Fruit fly (Drosophila melanogaster) whole organism, embryonic: ENCODE measurements around the gene Tsp29Fa.
A peak's percentile ranks its signal among the peaks of the same experiment; 100 is the strongest.

Experiments used
- Abd-B ChIP-seq: fragments of 200-800 bp; sonication (Bioruptor generic); optimal IDR thresholded peaks from 2 replicates; lab custom pipeline; 2018; ENCODE audit warnings: missing biosample characterization, mild to moderate bottlenecking, missing genetic modification characterization, moderate library complexity
- B-H1 ChIP-seq: fragments of 200-800 bp; sonication (Bioruptor generic); IDR thresholded peaks from 3 replicates; pipeline ENCODE4 v1.3.6; 2022; ENCODE audit warnings: missing biosample characterization, missing genetic modification characterization
- CG10267 ChIP-seq: fragments of 200-800 bp; sonication (Bioruptor generic); optimal IDR thresholded peaks from 2 replicates; lab custom pipeline; 2018; ENCODE audit warnings: missing biosample characterization, mild to moderate bottlenecking, missing genetic modification characterization, moderate library complexity
- CG10543 ChIP-seq: fragments of 200-800 bp; sonication (Bioruptor generic); optimal IDR thresholded peaks from 3 replicates; lab custom pipeline; 2017; ENCODE audit warnings: missing biosample characterization, mild to moderate bottlenecking, missing genetic modification characterization, moderate library complexity
- CG10959 ChIP-seq: fragments of 200-800 bp; sonication (Bioruptor generic); IDR thresholded peaks from 2 replicates; pipeline ENCODE4 v1.3.6; 2022; ENCODE audit warnings: missing biosample characterization, missing genetic modification characterization
- CG11093 ChIP-seq: fragments of 200-800 bp; sonication (Bioruptor generic); IDR thresholded peaks from 3 replicates; pipeline ENCODE4 v1.3.6; 2022; ENCODE audit warnings: missing biosample characterization, missing genetic modification characterization
- CG11696 ChIP-seq: fragments of 200-800 bp; sonication (Bioruptor generic); IDR thresholded peaks from 2 replicates; pipeline ENCODE4 v1.3.6; 2022; ENCODE audit warnings: missing biosample characterization, missing genetic modification characterization
- CG12104 ChIP-seq: fragments of 200-800 bp; sonication (Bioruptor generic); optimal IDR thresholded peaks from 3 replicates; lab custom pipeline; 2016; ENCODE audit warnings: missing biosample characterization, missing genetic modification characterization
- CG12299 ChIP-seq: fragments of 200-800 bp; sonication (Bioruptor generic); optimal IDR thresholded peaks from 2 replicates; lab custom pipeline; 2018; ENCODE audit warnings: missing biosample characterization, mild to moderate bottlenecking, missing genetic modification characterization
- CG12769 ChIP-seq: fragments of 200-800 bp; sonication (Bioruptor generic); optimal IDR thresholded peaks from 2 replicates; lab custom pipeline; 2019; ENCODE audit warnings: missing biosample characterization, mild to moderate bottlenecking, missing genetic modification characterization, moderate library complexity
- CG13296 ChIP-seq: fragments of 200-800 bp; sonication (Bioruptor generic); optimal IDR thresholded peaks from 3 replicates; lab custom pipeline; 2018; ENCODE audit warnings: missing biosample characterization, mild to moderate bottlenecking, missing genetic modification characterization
- CG13775 ChIP-seq: fragments of 200-800 bp; sonication (Bioruptor generic); optimal IDR thresholded peaks from 3 replicates; lab custom pipeline; 2017; ENCODE audit warnings: missing biosample characterization, mild to moderate bottlenecking, missing genetic modification characterization
- CG17328 ChIP-seq: fragments of 200-800 bp; sonication (Bioruptor generic); IDR thresholded peaks from 2 replicates; pipeline ENCODE4 v1.3.6; 2022; ENCODE audit warnings: missing biosample characterization, missing genetic modification characterization
- CG17912 ChIP-seq: fragments of 200-800 bp; sonication (Bioruptor generic); optimal IDR thresholded peaks from 2 replicates; lab custom pipeline; 2018; ENCODE audit warnings: missing biosample characterization, mild to moderate bottlenecking, missing genetic modification characterization
- CG32532 ChIP-seq: fragments of 200-800 bp; sonication (Bioruptor generic); IDR thresholded peaks from 2 replicates; pipeline ENCODE4 v1.3.6; 2022; ENCODE audit warnings: missing biosample characterization, missing genetic modification characterization
- CG3281 ChIP-seq: fragments of 200-800 bp; sonication (Bioruptor generic); optimal IDR thresholded peaks from 3 replicates; lab custom pipeline; 2017; ENCODE audit warnings: missing biosample characterization, mild to moderate bottlenecking, missing genetic modification characterization
- CG33213 ChIP-seq: fragments of 200-800 bp; sonication (Bioruptor generic); optimal IDR thresholded peaks from 3 replicates; lab custom pipeline; 2016; ENCODE audit warnings: missing biosample characterization, missing genetic modification characterization
- CG34376 ChIP-seq: fragments of 200-800 bp; sonication (Bioruptor generic); optimal IDR thresholded peaks from 2 replicates; lab custom pipeline; 2018; ENCODE audit warnings: missing biosample characterization, mild to moderate bottlenecking, missing genetic modification characterization
- CG4404 ChIP-seq: fragments of 200-800 bp; sonication (Bioruptor generic); IDR thresholded peaks from 2 replicates; pipeline ENCODE4 v1.3.6; 2022; ENCODE audit warnings: missing biosample characterization, missing genetic modification characterization
- CG7556 ChIP-seq: fragments of 200-800 bp; sonication (Bioruptor generic); optimal IDR thresholded peaks from 2 replicates; lab custom pipeline; 2017; ENCODE audit warnings: missing biosample characterization, mild to moderate bottlenecking, missing genetic modification characterization
- CG7928 ChIP-seq: fragments of 200-800 bp; sonication (Bioruptor generic); optimal IDR thresholded peaks from 2 replicates; lab custom pipeline; 2017; ENCODE audit warnings: missing biosample characterization, mild to moderate bottlenecking, missing genetic modification characterization
- CG8359 ChIP-seq: fragments of 200-800 bp; sonication (Bioruptor generic); optimal IDR thresholded peaks from 2 replicates; lab custom pipeline; 2017; ENCODE audit warnings: missing biosample characterization, mild to moderate bottlenecking, missing genetic modification characterization, borderline replicate concordance
- CG8388 ChIP-seq: fragments of 200-800 bp; sonication (Bioruptor generic); optimal IDR thresholded peaks from 2 replicates; lab custom pipeline; 2019; ENCODE audit warnings: missing biosample characterization, mild to moderate bottlenecking, missing genetic modification characterization, moderate library complexity
- CG8944 ChIP-seq: fragments of 200-800 bp; sonication (Bioruptor generic); optimal IDR thresholded peaks from 3 replicates; lab custom pipeline; 2016; ENCODE audit warnings: missing biosample characterization, missing genetic modification characterization
- D19B ChIP-seq: fragments of 200-800 bp; sonication (Bioruptor generic); optimal IDR thresholded peaks from 2 replicates; lab custom pipeline; 2017; ENCODE audit warnings: missing biosample characterization, mild to moderate bottlenecking, missing genetic modification characterization
- E2f1 ChIP-seq: fragments of 200-800 bp; sonication (Bioruptor generic); IDR thresholded peaks from 2 replicates; pipeline ENCODE4 v1.3.6; 2022; ENCODE audit warnings: missing biosample characterization, missing genetic modification characterization
- E2f2 ChIP-seq: fragments of 200-800 bp; sonication (Bioruptor generic); IDR thresholded peaks from 2 replicates; pipeline ENCODE4 v1.3.6; 2022; ENCODE audit warnings: missing biosample characterization, missing genetic modification characterization
- Elba2 ChIP-seq: fragments of 200-800 bp; sonication (Bioruptor generic); optimal IDR thresholded peaks from 3 replicates; lab custom pipeline; 2016; ENCODE audit warnings: missing biosample characterization, missing genetic modification characterization
- Lhr ChIP-seq: fragments of 200-800 bp; sonication (Bioruptor generic); optimal IDR thresholded peaks from 3 replicates; lab custom pipeline; 2017; ENCODE audit warnings: mild to moderate bottlenecking, missing biosample characterization, missing genetic modification reagents, missing genetic modification characterization
- Med ChIP-seq: fragments of 200-800 bp; sonication (Bioruptor generic); peaks from one replicate; lab custom pipeline; 2016; ENCODE audit warnings: missing biosample characterization, missing genetic modification characterization, mild to moderate bottlenecking, inconsistent platforms, moderate library complexity
- Ptx1 ChIP-seq: fragments of 200-800 bp; sonication (Bioruptor generic); IDR thresholded peaks from 2 replicates; pipeline ENCODE4 v1.3.6; 2022; ENCODE audit warnings: missing biosample characterization, missing genetic modification characterization
- aop ChIP-seq: fragments of 200-800 bp; sonication (Bioruptor generic); IDR thresholded peaks from 2 replicates; pipeline ENCODE4 v1.3.6; 2022; ENCODE audit warnings: missing biosample characterization, missing genetic modification characterization
- ase ChIP-seq: fragments of 200-800 bp; sonication (Bioruptor generic); IDR thresholded peaks from 3 replicates; pipeline ENCODE4 v1.3.6; 2022; ENCODE audit warnings: missing biosample characterization, missing genetic modification characterization
- ato ChIP-seq: fragments of 200-800 bp; sonication (Bioruptor generic); IDR thresholded peaks from 2 replicates; pipeline ENCODE4 v1.3.6; 2022; ENCODE audit warnings: missing biosample characterization, missing genetic modification characterization; ENCODE audit not compliant: partially characterized antibody
- bbx ChIP-seq: fragments of 200-800 bp; sonication (Bioruptor generic); IDR thresholded peaks from 2 replicates; pipeline ENCODE4 v1.3.6; 2022; ENCODE audit warnings: missing biosample characterization, missing genetic modification characterization; ENCODE audit not compliant: partially characterized antibody
- dan ChIP-seq: fragments of 200-800 bp; sonication (Bioruptor generic); IDR thresholded peaks from 2 replicates; pipeline ENCODE4 v1.3.6; 2022; ENCODE audit warnings: missing biosample characterization, missing genetic modification characterization
- danr ChIP-seq: fragments of 200-800 bp; sonication (Bioruptor generic); IDR thresholded peaks from 2 replicates; pipeline ENCODE4 v1.3.6; 2022; ENCODE audit warnings: missing biosample characterization, missing genetic modification characterization
- ems ChIP-seq: fragments of 200-800 bp; sonication (Bioruptor generic); optimal IDR thresholded peaks from 3 replicates; lab custom pipeline; 2016; ENCODE audit warnings: missing biosample characterization, missing genetic modification characterization
- ftz-f1 ChIP-seq: fragments of 200-800 bp; sonication (Bioruptor generic); optimal IDR thresholded peaks from 2 replicates; lab custom pipeline; 2016; ENCODE audit warnings: missing biosample characterization, missing genetic modification characterization
- gem ChIP-seq: fragments of 200-800 bp; sonication (Bioruptor generic); optimal IDR thresholded peaks from 2 replicates; lab custom pipeline; 2019; ENCODE audit warnings: missing biosample characterization, mild to moderate bottlenecking, missing genetic modification characterization, moderate library complexity
- grau ChIP-seq: fragments of 200-800 bp; optimal IDR thresholded peaks from 3 replicates; lab custom pipeline; 2019; ENCODE audit warnings: missing biosample characterization, mild to moderate bottlenecking, missing genetic modification characterization, moderate library complexity
- grn ChIP-seq: fragments of 200-800 bp; sonication (Bioruptor generic); optimal IDR thresholded peaks from 3 replicates; lab custom pipeline; 2017; ENCODE audit warnings: missing biosample characterization, missing genetic modification characterization
- h ChIP-seq: fragments of >200 bp; optimal IDR thresholded peaks from 2 replicates; lab custom pipeline; 2017
- insv ChIP-seq, 2 experiments: fragments of 200-800 bp; sonication (Bioruptor generic); optimal IDR thresholded peaks; 3 replicates each; lab custom pipeline; 2016 to 2018; ENCODE audit warnings: missing biosample characterization in 2 of 2, missing genetic modification characterization in 2 of 2
- lab ChIP-seq: fragments of 200-800 bp; sonication (Bioruptor generic); optimal IDR thresholded peaks from 3 replicates; lab custom pipeline; 2017; ENCODE audit warnings: missing biosample characterization, missing genetic modification characterization, mild to moderate bottlenecking, moderate library complexity, missing genetic modification reagents
- nmo ChIP-seq: fragments of 200-800 bp; sonication (Bioruptor generic); optimal IDR thresholded peaks from 2 replicates; lab custom pipeline; 2018; ENCODE audit warnings: missing biosample characterization, mild to moderate bottlenecking, missing genetic modification characterization, moderate library complexity
- odd ChIP-seq: fragments of 200-800 bp; sonication (Bioruptor generic); optimal IDR thresholded peaks from 2 replicates; lab custom pipeline; 2017; ENCODE audit warnings: missing biosample characterization, mild to moderate bottlenecking, missing genetic modification characterization
- otp ChIP-seq: fragments of 200-800 bp; sonication (Bioruptor generic); IDR thresholded peaks from 3 replicates; pipeline ENCODE4, ENCODE4 v1.3.6; 2022; ENCODE audit warnings: missing biosample characterization, missing genetic modification characterization
- peb ChIP-seq: fragments of 200-800 bp; sonication (Bioruptor generic); IDR thresholded peaks from 2 replicates; pipeline ENCODE4 v1.3.6; 2022; ENCODE audit warnings: missing biosample characterization, missing genetic modification characterization
- row ChIP-seq: fragments of 200-800 bp; sonication (Bioruptor generic); IDR thresholded peaks from 3 replicates; pipeline ENCODE4 v1.3.6; 2022; ENCODE audit warnings: missing biosample characterization, missing genetic modification characterization
- sd ChIP-seq: fragments of 200-800 bp; sonication (Bioruptor generic); optimal IDR thresholded peaks from 3 replicates; lab custom pipeline; 2018; ENCODE audit warnings: missing biosample characterization, mild to moderate bottlenecking, missing genetic modification characterization, moderate library complexity
- sens ChIP-seq: fragments of 200-800 bp; sonication (Bioruptor generic); peaks from one replicate; lab custom pipeline; 2016; ENCODE audit warnings: missing biosample characterization, missing genetic modification characterization

The Tsp29Fa gene

dm6 chr2L:8941736-8942337, 8.1 kb downstream of the Tsp29Fa start, which contains the start of gene Argl (continued):
- no peak for TF ChIP-seq aop (GFP tag; lab: Robert Waterston, UW)
- peak; percentile 19 for TF ChIP-seq lab (GFP tag; lab: Kevin White, UChicago)
- no peak for TF ChIP-seq danr (GFP tag; lab: Robert Waterston, UW)
- TF ChIP-seq dan (GFP tag; lab: Robert Waterston, UW) = no peak
- TF ChIP-seq CG4404 (GFP tag; lab: Robert Waterston, UW) = no peak
- no peak for TF ChIP-seq CG12104 (GFP tag; lab: Kevin White, UChicago)
- TF ChIP-seq peb (GFP tag; lab: Robert Waterston, UW) = no peak
- TF ChIP-seq CG8944 = no peak
- no peak for TF ChIP-seq CG13775 (GFP tag; lab: Kevin White, UChicago)
- no peak for TF ChIP-seq CG8359 (GFP tag; lab: Kevin White, UChicago)
- TF ChIP-seq grn (GFP tag; lab: Kevin White, UChicago) = peak; percentile 42
- TF ChIP-seq CG12299 (tag; lab: Kevin White, UChicago) = no peak
- TF ChIP-seq ato (GFP tag; lab: Robert Waterston, UW) = no peak
- no peak for TF ChIP-seq h (lab: Kevin White, UChicago)
- TF ChIP-seq B-H1 = no peak
- peak; percentile 27 for TF ChIP-seq grau (tag; lab: Kevin White, UChicago)
- no peak for TF ChIP-seq CG10267
- TF ChIP-seq odd (GFP tag; lab: Kevin White, UChicago) = no peak
- no peak for TF ChIP-seq ems (GFP tag; lab: Kevin White, UChicago)
- TF ChIP-seq otp (GFP tag; lab: Robert Waterston, UW) = no peak
- TF ChIP-seq E2f2 = no peak
- no peak for TF ChIP-seq nmo
- no peak for TF ChIP-seq CG17328
- no peak for TF ChIP-seq CG17912 (GFP tag; lab: Kevin White, UChicago)
- TF ChIP-seq CG34376 (GFP tag; lab: Kevin White, UChicago) = peak; percentile 74
- no peak for TF ChIP-seq Abd-B
- no peak for TF ChIP-seq Elba2 (GFP tag; lab: Kevin White, UChicago)
- TF ChIP-seq CG3281 (GFP tag; lab: Kevin White, UChicago) = peak; percentile 21
- TF ChIP-seq ase = no peak
- no peak for TF ChIP-seq CG33213 (GFP tag; lab: Kevin White, UChicago)
- TF ChIP-seq gem (tag; lab: Kevin White, UChicago) = peak; percentile 9
- no peak for TF ChIP-seq CG7556
- peak; percentile 20 for TF ChIP-seq sd
- no peak for TF ChIP-seq CG8388 (GFP tag; lab: Kevin White, UChicago)
- peak; percentile 49 for TF ChIP-seq Med (GFP tag; lab: Kevin White, UChicago)
- TF ChIP-seq E2f1 = no peak
- TF ChIP-seq CG10543 = peak; percentile 24
- TF ChIP-seq CG7928 (GFP tag; lab: Kevin White, UChicago) = no peak
- peak; percentile 31; the same call in 1 of the 3 replicates for TF ChIP-seq row
- no peak for TF ChIP-seq CG11093 (GFP tag; lab: Robert Waterston, UW)
- no peak for TF ChIP-seq D19B (GFP tag; lab: Kevin White, UChicago)
- TF ChIP-seq CG11696 = no peak
- peak; percentile 33 for TF ChIP-seq sens (GFP tag; lab: Kevin White, UChicago)
- TF ChIP-seq Lhr (GFP tag; lab: Kevin White, UChicago) = no peak
- TF ChIP-seq CG13296 (GFP tag; lab: Kevin White, UChicago) = peak; percentile 32
- TF ChIP-seq CG10959 (GFP tag; lab: Robert Waterston, UW) = no peak
- TF ChIP-seq insv (GFP tag; optimal IDR thresholded peaks at IDR 0.05; lab: Kevin White, UChicago) = no peak
- TF ChIP-seq ftz-f1 (GFP tag; lab: Kevin White, UChicago) = no peak
- TF ChIP-seq bbx (GFP tag; lab: Robert Waterston, UW) = no peak
- no peak for TF ChIP-seq CG12769 (tag; lab: Kevin White, UChicago)
- TF ChIP-seq CG32532 (GFP tag; lab: Robert Waterston, UW) = no peak
- TF ChIP-seq Ptx1 (GFP tag; lab: Robert Waterston, UW) = no peak
